Fruit fly (Drosophila melanogaster): ENCODE results near the gene CG13305.

CG13305 gene

dm6 chr3L:8683773-8684172, 37.2 kb upstream of the CG13305 start (continued):
- TF ChIP-seq bab2 (GFP tag; optimal IDR thresholded peaks at IDR 0.05) = peak; percentile 2
- no peak for TF ChIP-seq CG34422 (GFP tag; IDR thresholded peaks at IDR 0.05)
- TF ChIP-seq Hr39 (optimal IDR thresholded peaks at IDR 0.05) = no peak
- no peak for TF ChIP-seq CG7556 (GFP tag; optimal IDR thresholded peaks at IDR 0.05)
- 0 out of 3 replicates have a peak, but pooled peaks have one; percentile 48 for TF ChIP-seq H15 (GFP tag; IDR thresholded peaks at IDR 0.05)
- TF ChIP-seq schlank (tag; optimal IDR thresholded peaks at IDR 0.05) = no peak
- no peak for TF ChIP-seq grn (GFP tag; optimal IDR thresholded peaks at IDR 0.05)
- peak; percentile 50 for TF ChIP-seq cwo (GFP tag; optimal IDR thresholded peaks at IDR 0.05)
- no peak for TF ChIP-seq Abd-B (GFP tag; optimal IDR thresholded peaks at IDR 0.05)
- no peak for TF ChIP-seq CG14441 (GFP tag; IDR thresholded peaks at IDR 0.05)
- TF ChIP-seq CG17829 (tag; optimal IDR thresholded peaks at IDR 0.05) = no peak
- no peak for TF ChIP-seq gcm2 (GFP tag; optimal IDR thresholded peaks at IDR 0.05)
- TF ChIP-seq CG6813 (GFP tag; optimal IDR thresholded peaks at IDR 0.05) = peak; percentile 52
- no peak for TF ChIP-seq en (GFP tag; optimal IDR thresholded peaks at IDR 0.05)
- TF ChIP-seq zf30C (GFP tag; optimal IDR thresholded peaks at IDR 0.05) = no peak
- TF ChIP-seq so (GFP tag; IDR thresholded peaks at IDR 0.05) = no peak; the same call in 2 of the 3 replicates
- TF ChIP-seq CG6854 (GFP tag; optimal IDR thresholded peaks at IDR 0.05) = no peak
- TF ChIP-seq Atf-2 (GFP tag; optimal IDR thresholded peaks at IDR 0.05) = no peak
- no peak for TF ChIP-seq CG34376 (GFP tag; optimal IDR thresholded peaks at IDR 0.05)
- TF ChIP-seq otp (GFP tag; IDR thresholded peaks at IDR 0.05) = peak; percentile 91; the same call in 2 of the 3 replicates
- no peak for TF ChIP-seq ems (GFP tag; optimal IDR thresholded peaks at IDR 0.05)
- no peak for TF ChIP-seq CG34224 (GFP tag; IDR thresholded peaks at IDR 0.05; ENCODE audit: partially characterized antibody)
- TF ChIP-seq ranshi (GFP tag; IDR thresholded peaks at IDR 0.05) = no peak; the same call in 1 of the 2 replicates
- TF ChIP-seq ash1 (GFP tag; optimal IDR thresholded peaks at IDR 0.05) = no peak
- no peak for TF ChIP-seq Antp (GFP tag; optimal IDR thresholded peaks at IDR 0.05)
- no peak for TF ChIP-seq CG4617 (GFP tag; optimal IDR thresholded peaks at IDR 0.05; ENCODE audit: borderline replicate concordance)
- TF ChIP-seq CkIIα-i1 (GFP tag; IDR thresholded peaks at IDR 0.05) = no peak
- no peak for TF ChIP-seq MESR4 (GFP tag; optimal IDR thresholded peaks at IDR 0.05)
- TF ChIP-seq CG12942 (GFP tag; optimal IDR thresholded peaks at IDR 0.05) = no peak
- TF ChIP-seq CG1024 (GFP tag; IDR thresholded peaks at IDR 0.05) = no peak
- TF ChIP-seq CG10543 (GFP tag; optimal IDR thresholded peaks at IDR 0.05) = peak; percentile 68
- TF ChIP-seq gcm (GFP tag; optimal IDR thresholded peaks at IDR 0.05) = no peak
- TF ChIP-seq MTF-1 (GFP tag; optimal IDR thresholded peaks at IDR 0.05; ENCODE audit: borderline replicate concordance) = peak; percentile 23
- no peak for TF ChIP-seq slbo (GFP tag; IDR thresholded peaks at IDR 0.05)
- TF ChIP-seq CG10267 (tag; optimal IDR thresholded peaks at IDR 0.05) = no peak
- TF ChIP-seq CG4404 (GFP tag; IDR thresholded peaks at IDR 0.05) = no peak
- no peak for TF ChIP-seq CG4424 (GFP tag; optimal IDR thresholded peaks at IDR 0.05)
- peak; percentile 43; the same call in 1 of the 2 replicates for TF ChIP-seq vvl (GFP tag; IDR thresholded peaks at IDR 0.05)
- peak; percentile 28 for TF ChIP-seq CrebB (tag; optimal IDR thresholded peaks at IDR 0.05)
- TF ChIP-seq CG6254 (GFP tag; optimal IDR thresholded peaks at IDR 0.05) = no peak
- no peak for TF ChIP-seq br (optimal IDR thresholded peaks at IDR 0.05)
- TF ChIP-seq dimm (GFP tag; IDR thresholded peaks at IDR 0.05) = no peak
- no peak for TF ChIP-seq Dip2 (GFP tag; IDR thresholded peaks at IDR 0.05)
- no peak for TF ChIP-seq CG33213 (GFP tag; optimal IDR thresholded peaks at IDR 0.05)
- TF ChIP-seq kni (GFP tag; optimal IDR thresholded peaks at IDR 0.05) = peak; percentile 49
- no peak for TF ChIP-seq CG14050 (GFP tag; IDR thresholded peaks at IDR 0.05)
- no peak for TF ChIP-seq lov (optimal IDR thresholded peaks at IDR 0.05)
- TF ChIP-seq lov (GFP tag; IDR thresholded peaks at IDR 0.05) = peak; percentile 42; the same call in 1 of the 3 replicates
- TF ChIP-seq CG3838 (GFP tag; optimal IDR thresholded peaks at IDR 0.05) = no peak
- TF ChIP-seq z (GFP tag; IDR thresholded peaks at IDR 0.05) = no peak
- TF ChIP-seq CG2120 (GFP tag; optimal IDR thresholded peaks at IDR 0.05) = no peak
- TF ChIP-seq ci (GFP tag; IDR thresholded peaks at IDR 0.05) = peak; percentile 60; the same call in 2 of the 3 replicates
- TF ChIP-seq CG17328 (GFP tag; IDR thresholded peaks at IDR 0.05) = no peak
